Worm (Caenorhabditis elegans): ENCODE results near the gene Y45F10B.13.

- TF ChIP-seq ama-1 (optimal IDR thresholded peaks at IDR 0.05) = no peak
- TF ChIP-seq hmbx-1 (tag; optimal IDR thresholded peaks at IDR 0.05) = no peak
- no peak for TF ChIP-seq pes-1 (GFP tag; IDR thresholded peaks at IDR 0.05)
- TF ChIP-seq F13C5.2 (tag; optimal IDR thresholded peaks at IDR 0.05) = no peak
- no peak for TF ChIP-seq flt-1 (GFP tag; IDR thresholded peaks at IDR 0.05)
- TF ChIP-seq ceh-36 (tag; optimal IDR thresholded peaks at IDR 0.05) = no peak
- TF ChIP-seq hnd-1 (tag; optimal IDR thresholded peaks at IDR 0.05) = no peak
Observed at ce11 chrIV:13600643-13601042, 39.1 kb upstream of the Y45F10B.13 start.

All from whole organism, early embryonic.